Worm (Caenorhabditis elegans): ENCODE measurements around the gene nhr-25.

Gene nhr-25

DNA sequence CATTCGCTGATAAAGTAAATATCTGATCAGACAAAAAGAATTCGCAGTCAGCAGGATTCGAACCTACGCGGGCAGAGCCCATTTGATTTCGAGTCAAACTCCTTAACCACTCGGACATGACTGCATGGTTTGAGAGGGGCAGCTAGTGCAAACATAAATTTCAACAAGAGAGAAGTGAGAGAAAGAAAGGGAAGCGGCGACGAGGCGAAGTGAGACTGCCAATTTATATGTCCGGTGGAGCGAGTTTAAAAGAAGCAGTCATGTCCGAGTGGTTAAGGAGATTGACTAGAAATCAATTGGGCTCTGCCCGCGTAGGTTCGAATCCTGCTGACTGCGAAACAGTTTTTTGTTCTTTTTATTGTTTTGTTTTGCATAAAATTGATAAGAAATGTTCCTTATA lies 38.0 kb downstream of the nhr-25 start (continued):
- TF ChIP-seq ceh-30 (tag; optimal IDR thresholded peaks at IDR 0.05) (peak; percentile 35), unc-3 (GFP tag; conservative IDR thresholded peaks at IDR 0.05) (peak; percentile 91), unc-3 (tag; optimal IDR thresholded peaks at IDR 0.05) (peak; percentile 70), lim-6 (tag; optimal IDR thresholded peaks at IDR 0.05) (peak; percentile 70), elt-4 (tag; optimal IDR thresholded peaks at IDR 0.05) (peak; percentile 42), T23F11.4 (GFP tag; optimal IDR thresholded peaks at IDR 0.05) (peak; percentile 89), pat-9 (tag; optimal IDR thresholded peaks at IDR 0.05) (peak; percentile 84), ttx-3 (tag; optimal IDR thresholded peaks at IDR 0.05) (peak; percentile 88), pqm-1 (tag; optimal IDR thresholded peaks at IDR 0.05) (peak; percentile 75), ceh-34 (tag; optimal IDR thresholded peaks at IDR 0.05) (peak; percentile 94), hlh-6 (tag; optimal IDR thresholded peaks at IDR 0.05) (peak; percentile 96), unc-42 (tag; optimal IDR thresholded peaks at IDR 0.05) (peak; percentile 72), zip-5 (tag; optimal IDR thresholded peaks at IDR 0.05) (peak; percentile 62), ceh-2 (tag; optimal IDR thresholded peaks at IDR 0.05) (peak; percentile 91), hlh-8 (tag; optimal IDR thresholded peaks at IDR 0.05) (peak; percentile 62), pag-3 (tag; optimal IDR thresholded peaks at IDR 0.05; ENCODE audit: borderline replicate concordance) (peak; percentile 67), ztf-16 (tag; optimal IDR thresholded peaks at IDR 0.05) (peak; percentile 83), ceh-45 (GFP tag; IDR thresholded peaks at IDR 0.05) (peak; percentile 97), C38D4.7 (GFP tag; optimal IDR thresholded peaks at IDR 0.05) (peak; percentile 89), dmd-4 (tag; optimal IDR thresholded peaks at IDR 0.05; ENCODE audit: borderline replicate concordance) (peak; percentile 93), sox-2 (GFP tag; IDR thresholded peaks at IDR 0.05) (peak; percentile 84), ceh-18 (tag; optimal IDR thresholded peaks at IDR 0.05) (peak; percentile 89), hlh-15 (tag; optimal IDR thresholded peaks at IDR 0.05) (peak; percentile 42), odd-2 (tag; optimal IDR thresholded peaks at IDR 0.05) (peak; percentile 46), nhr-232 (tag; optimal IDR thresholded peaks at IDR 0.05) (peak; percentile 84), mec-3 (tag; optimal IDR thresholded peaks at IDR 0.05; ENCODE audit: borderline replicate concordance) (peak; percentile 30), ceh-9 (tag; optimal IDR thresholded peaks at IDR 0.05) (peak; percentile 60)

DNA sequence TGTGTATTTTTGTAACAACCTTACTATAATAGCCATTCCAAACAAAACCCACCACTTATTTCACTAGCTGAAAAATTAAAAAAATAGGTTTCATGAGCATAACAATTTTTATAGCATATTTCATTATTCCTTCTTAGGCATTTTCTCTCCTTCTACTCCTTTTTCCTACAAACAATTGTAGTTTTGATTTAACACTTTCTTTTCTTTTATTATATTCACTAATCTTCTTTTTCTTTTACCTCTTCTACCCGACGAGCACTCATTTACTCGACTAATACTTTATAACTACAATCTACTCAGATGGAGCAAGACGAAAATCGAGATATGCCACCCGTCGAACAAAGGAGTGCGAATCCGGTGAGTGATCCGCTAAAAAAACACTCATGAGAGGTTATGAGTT lies 40.0 kb downstream of the nhr-25 start, which contains the start of gene C53C7.3:
TSS of gene C53C7.3 (plus strand) at position 301 of the 400 bp plus-strand sequence.
- no peak for TF ChIP-seq elt-2 (tag; optimal IDR thresholded peaks at IDR 0.05)
- TF ChIP-seq ceh-9 (tag; optimal IDR thresholded peaks at IDR 0.05) = no peak
- no peak for TF ChIP-seq dmd-4 (tag; optimal IDR thresholded peaks at IDR 0.05; ENCODE audit: borderline replicate concordance)
- no peak for TF ChIP-seq ets-4 (tag; optimal IDR thresholded peaks at IDR 0.05)
- no peak for TF ChIP-seq T23F11.4 (GFP tag; optimal IDR thresholded peaks at IDR 0.05)
- TF ChIP-seq gmeb-2 (tag; optimal IDR thresholded peaks at IDR 0.05) = no peak
- no peak for TF ChIP-seq pha-4 (tag; optimal IDR thresholded peaks at IDR 0.05)

ce11 chrX:13051405-13051804 lies 43.1 kb downstream of the nhr-25 start, which contains the start of gene K03A11.1:
Gene K03A11.1, plus strand, starts transcription at chrX:13051705.
- TF ChIP-seq ceh-14 (tag; optimal IDR thresholded peaks at IDR 0.05) (no peak), ets-4 (tag; optimal IDR thresholded peaks at IDR 0.05) (no peak)

ce11 chrX:13055560-13055959 lies 47.3 kb downstream of the nhr-25 start, which contains the start of gene K03A11.6:
Gene K03A11.6, plus strand, starts transcription at chrX:13055860.
- TF ChIP-seq syd-9 (tag; optimal IDR thresholded peaks at IDR 0.05) (no peak), ceh-31 (tag; optimal IDR thresholded peaks at IDR 0.05) (no peak), tbx-7 (tag; optimal IDR thresholded peaks at IDR 0.05) (no peak), eyg-1 (tag; optimal IDR thresholded peaks at IDR 0.05) (no peak), pqm-1 (tag; optimal IDR thresholded peaks at IDR 0.05) (no peak), zip-5 (tag; optimal IDR thresholded peaks at IDR 0.05) (no peak), fkh-6 (tag; optimal IDR thresholded peaks at IDR 0.05) (no peak), nhr-232 (tag; optimal IDR thresholded peaks at IDR 0.05) (no peak), pag-3 (tag; optimal IDR thresholded peaks at IDR 0.05; ENCODE audit: borderline replicate concordance) (no peak)
